Fruit fly (Drosophila melanogaster): Measurements from ENCODE around the gene Obp99a.

The Obp99a gene

dm6 chr3R:29692009-29692641 is 20.7 kb downstream of the Obp99a start, which contains the start of gene dmrt99B:
dmrt99B (plus strand) TSS chr3R:29692591.
- TF ChIP-seq CG17801 (GFP tag; optimal IDR thresholded peaks at IDR 0.05; ENCODE audit: partially characterized antibody) = no peak

- TF ChIP-seq CG17801 (GFP tag; optimal IDR thresholded peaks at IDR 0.05; ENCODE audit: partially characterized antibody) = no peak
Observed at dm6 chr3R:29695744-29696143, 24.3 kb downstream of the Obp99a start.

- TF ChIP-seq CG17801 (GFP tag; optimal IDR thresholded peaks at IDR 0.05; ENCODE audit: partially characterized antibody) = no peak
Observed at dm6 chr3R:29696359-29696758, 24.9 kb downstream of the Obp99a start.

- no peak for TF ChIP-seq CG17801 (GFP tag; optimal IDR thresholded peaks at IDR 0.05; ENCODE audit: partially characterized antibody)
Observed at dm6 chr3R:29697841-29698240, 26.4 kb downstream of the Obp99a start.

- no peak for TF ChIP-seq CG17801 (GFP tag; optimal IDR thresholded peaks at IDR 0.05; ENCODE audit: partially characterized antibody)
Observed at dm6 chr3R:29699220-29699619, 27.8 kb downstream of the Obp99a start.

DNA sequence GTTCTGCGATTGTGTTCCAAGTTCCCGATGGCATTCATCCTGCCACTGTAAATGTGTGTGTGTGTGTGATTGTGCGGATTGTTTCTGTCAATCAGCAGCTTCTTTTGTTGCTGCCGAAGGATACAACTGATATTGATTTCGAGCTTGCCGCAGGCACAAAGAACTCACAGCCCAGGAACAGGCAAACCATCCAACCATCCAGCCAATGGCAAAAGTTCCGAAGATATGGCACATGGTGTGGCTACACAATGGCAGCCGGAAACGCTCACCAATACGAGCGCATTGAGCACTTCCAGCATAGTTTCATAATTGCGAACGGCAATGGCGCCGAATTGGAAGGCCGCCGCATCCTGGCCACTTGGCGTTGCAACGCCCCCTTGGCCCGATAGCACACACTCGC is 30.3 kb downstream of the Obp99a start:
- no peak for TF ChIP-seq CG17801 (GFP tag; optimal IDR thresholded peaks at IDR 0.05; ENCODE audit: partially characterized antibody)

dm6 chr3R:29704557-29704956 is 33.1 kb downstream of the Obp99a start:
- no peak for TF ChIP-seq CG17801 (GFP tag; optimal IDR thresholded peaks at IDR 0.05; ENCODE audit: partially characterized antibody)

- TF ChIP-seq CG17801 (GFP tag; optimal IDR thresholded peaks at IDR 0.05; ENCODE audit: partially characterized antibody) = no peak
Observed at dm6 chr3R:29705789-29706303, 34.4 kb downstream of the Obp99a start.

dm6 chr3R:29707258-29707657 is 35.8 kb downstream of the Obp99a start:
- no peak for TF ChIP-seq CG17801 (GFP tag; optimal IDR thresholded peaks at IDR 0.05; ENCODE audit: partially characterized antibody)

DNA sequence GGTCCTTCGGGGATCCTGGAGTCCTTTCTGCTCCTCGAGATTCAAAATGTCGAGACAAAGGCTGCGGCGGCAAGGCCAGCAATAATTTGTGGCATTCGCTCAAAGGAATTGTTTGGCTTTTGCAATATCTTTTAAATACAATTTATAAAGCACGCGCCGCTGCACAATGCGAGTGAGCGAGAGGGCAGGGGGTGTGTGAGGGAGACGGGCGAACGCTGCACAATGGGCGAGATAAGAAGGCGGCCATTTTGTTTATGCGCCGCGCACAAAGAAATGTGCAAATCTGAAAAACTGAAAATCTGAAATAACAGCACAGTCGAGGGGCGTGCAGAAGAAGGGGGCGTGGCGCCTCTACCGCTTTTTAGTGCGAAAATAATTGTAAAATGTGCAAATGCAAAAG is 36.9 kb downstream of the Obp99a start:
- TF ChIP-seq CG17801 (GFP tag; optimal IDR thresholded peaks at IDR 0.05; ENCODE audit: partially characterized antibody) = no peak

DNA sequence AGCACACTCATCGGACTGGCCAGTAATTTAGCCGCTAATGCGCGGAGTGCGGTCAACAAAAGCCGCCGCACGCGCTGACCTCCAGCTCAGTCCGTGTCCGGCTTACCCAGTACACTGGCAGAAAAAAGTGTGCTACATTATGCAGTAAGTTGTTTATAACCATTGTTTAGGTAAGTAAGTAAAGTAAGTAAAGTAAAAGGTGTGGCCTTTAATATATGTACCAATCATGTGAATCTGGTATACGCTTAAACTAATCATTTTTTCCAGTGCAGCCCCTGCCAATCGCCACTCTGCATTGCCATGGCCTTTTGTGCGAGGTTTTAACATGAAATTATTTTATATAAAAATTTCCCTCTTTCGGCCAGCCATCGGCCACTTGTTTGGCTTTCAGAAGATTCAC is 40.0 kb downstream of the Obp99a start:
- no peak for TF ChIP-seq CG17801 (GFP tag; optimal IDR thresholded peaks at IDR 0.05; ENCODE audit: partially characterized antibody)

DNA sequence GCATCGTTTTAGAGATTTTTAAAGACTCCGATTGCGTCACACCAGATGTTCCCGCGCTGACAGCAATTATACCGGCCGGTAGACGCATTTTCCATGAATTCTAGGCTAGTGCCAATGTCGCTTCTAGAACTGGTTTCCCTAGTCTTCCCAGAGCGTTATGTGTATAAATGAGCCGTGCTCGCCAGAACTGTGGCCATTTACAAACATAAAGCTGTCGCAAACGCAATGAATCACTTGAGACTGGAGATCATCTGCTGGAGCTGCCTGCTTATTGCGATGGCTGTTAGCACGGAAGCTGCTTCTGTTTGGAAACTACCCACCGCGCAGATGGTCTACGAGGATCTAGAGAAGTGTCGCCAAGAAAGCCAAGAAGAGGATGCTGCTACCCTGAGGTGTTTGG is 42.9 kb downstream of the Obp99a start, which contains the start of gene Obp99d:
Gene Obp99d (plus strand): TSS at position 192 of the 400 bp plus-strand sequence.
- TF ChIP-seq CG17801 (GFP tag; optimal IDR thresholded peaks at IDR 0.05; ENCODE audit: partially characterized antibody) = no peak

dm6 chr3R:29715277-29715676 is 43.8 kb downstream of the Obp99a start, which contains the start of gene Dup99B:
Dup99B (minus strand) TSS chr3R:29715377.
- no peak for TF ChIP-seq CG17801 (GFP tag; optimal IDR thresholded peaks at IDR 0.05; ENCODE audit: partially characterized antibody)

dm6 chr3R:29716043-29716781 is 44.8 kb downstream of the Obp99a start:
- no peak for TF ChIP-seq CG17801 (GFP tag; optimal IDR thresholded peaks at IDR 0.05; ENCODE audit: partially characterized antibody)

DNA sequence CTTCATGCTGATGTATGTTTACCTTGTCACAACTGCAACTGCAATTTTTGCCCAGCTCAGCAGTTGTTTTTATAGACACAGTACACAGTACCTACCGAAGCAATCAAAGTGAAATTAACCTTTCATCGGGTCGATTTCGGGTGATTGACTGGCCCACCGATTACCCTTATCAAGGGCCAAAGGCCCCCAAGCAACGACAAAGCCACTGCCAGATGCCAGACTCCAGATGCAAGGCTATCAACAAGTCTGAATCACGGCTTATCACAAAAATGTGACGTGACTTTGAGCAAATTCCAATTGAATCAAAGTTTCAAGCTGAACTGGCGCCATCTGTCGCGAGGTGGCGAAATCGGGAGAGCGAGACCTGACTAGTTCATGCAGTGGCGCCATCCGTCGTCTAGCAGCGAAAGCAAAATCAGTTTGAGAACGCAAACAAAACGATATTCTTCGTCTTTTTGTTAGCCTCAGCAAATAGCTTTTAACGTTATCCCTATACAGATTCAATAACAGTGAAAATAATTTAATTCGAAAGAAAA is 45.4 kb downstream of the Obp99a start, which contains the start of gene Obp99b:
Gene Obp99b (minus strand): TSS at position 115 of the 536 bp plus-strand sequence.
- TF ChIP-seq CG17801 (GFP tag; optimal IDR thresholded peaks at IDR 0.05; ENCODE audit: partially characterized antibody) = no peak

dm6 chr3R:29717519-29717918 is 46.1 kb downstream of the Obp99a start:
- no peak for TF ChIP-seq CG17801 (GFP tag; optimal IDR thresholded peaks at IDR 0.05; ENCODE audit: partially characterized antibody)
